Fruit fly (Drosophila melanogaster) whole organism, adult: ENCODE measurements around the gene CG3117.

Experiments used
- CG11617 ChIP-seq: fragments of 200-800 bp; sonication (Bioruptor generic); optimal IDR thresholded peaks from 2 replicates; lab custom pipeline; 2017; ENCODE audit warnings: mild to moderate bottlenecking, missing biosample characterization, missing genetic modification reagents, missing genetic modification characterization
- CG1620 ChIP-seq: fragments of 200-800 bp; sonication (Bioruptor generic); optimal IDR thresholded peaks from 2 replicates; lab custom pipeline; 2016; ENCODE audit warnings: missing biosample characterization, missing genetic modification characterization
- CG5204 ChIP-seq: fragments of 200-800 bp; sonication (Bioruptor generic); optimal IDR thresholded peaks from 2 replicates; lab custom pipeline; 2016; ENCODE audit warnings: missing biosample characterization, missing genetic modification characterization
- Clk ChIP-seq: fragments of 200-800 bp; sonication (Bioruptor generic); optimal IDR thresholded peaks from 2 replicates; lab custom pipeline; 2017; ENCODE audit warnings: missing biosample characterization, missing genetic modification characterization
- cic ChIP-seq: fragments of 200-800 bp; sonication (Bioruptor generic); optimal IDR thresholded peaks from 2 replicates; lab custom pipeline; 2017; ENCODE audit warnings: missing biosample characterization, mild to moderate bottlenecking, missing genetic modification characterization, moderate library complexity
- cnc ChIP-seq, 2 experiments: fragments of >200 bp; optimal IDR thresholded peaks; 2 replicates each; lab custom pipeline; 2017
- ovo ChIP-seq: fragments of 200-800 bp; sonication (Bioruptor generic); optimal IDR thresholded peaks from 2 replicates; lab custom pipeline; 2016; ENCODE audit warnings: missing biosample characterization, missing genetic modification characterization
- toe ChIP-seq: fragments of 200-800 bp; sonication (Bioruptor generic); optimal IDR thresholded peaks from 2 replicates; lab custom pipeline; 2016; ENCODE audit warnings: missing biosample characterization, missing genetic modification characterization

DNA sequence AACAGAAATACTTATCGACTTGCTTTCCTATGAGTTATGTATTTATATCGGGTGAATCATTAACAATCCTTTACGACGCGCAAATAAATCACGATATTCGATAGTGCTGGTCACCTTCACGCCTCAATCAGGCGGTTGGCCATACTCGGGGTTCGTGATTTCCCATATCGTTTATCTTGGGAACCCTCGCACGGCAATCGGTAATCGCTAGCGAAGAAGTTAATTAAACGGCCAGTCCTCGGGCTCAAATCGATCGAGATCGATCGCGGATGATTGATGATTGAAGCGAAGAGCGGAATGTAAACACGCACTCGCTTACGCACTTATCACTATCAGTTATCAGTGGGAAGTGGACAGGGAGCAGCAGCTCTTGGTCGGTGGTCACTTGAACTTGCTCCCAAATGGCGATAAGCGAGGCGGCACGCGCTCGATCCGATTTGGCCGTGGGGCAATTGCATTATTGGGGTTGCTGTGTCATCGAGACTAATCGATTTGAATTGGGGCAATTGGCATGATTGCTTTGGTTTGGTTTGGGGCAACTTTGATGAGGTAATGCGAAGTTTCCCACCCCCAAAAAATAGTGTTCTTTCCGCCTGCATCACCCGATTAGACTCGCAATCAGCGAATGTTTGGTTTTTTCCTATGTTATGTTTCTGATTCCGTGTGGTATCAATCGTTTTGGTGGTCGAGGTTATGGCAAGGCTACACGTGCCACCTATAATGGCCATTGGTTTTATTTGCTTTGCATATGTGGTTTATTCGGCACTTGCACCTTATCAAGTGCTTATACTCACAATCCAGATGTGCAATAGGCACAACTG is 45.8 kb downstream of the CG3117 start:
- TF ChIP-seq ovo (GFP tag; lab: Kevin White, UChicago) (no peak), toe (no peak), CG5204 (GFP tag; lab: Kevin White, UChicago) (no peak), cic (GFP tag; lab: Kevin White, UChicago) (no peak), CG11617 (GFP tag; lab: Kevin White, UChicago) (no peak), cnc (optimal IDR thresholded peaks at IDR 0.05; lab: Kevin White, UChicago) (no peak), CG1620 (GFP tag; lab: Kevin White, UChicago) (no peak), Clk (GFP tag; lab: Kevin White, UChicago) (no peak)
